Worm (Caenorhabditis elegans) whole organism, young adult: ENCODE measurements around the gene C47E12.10.
A peak's percentile ranks its signal among the peaks of the same experiment; 100 is the strongest.

Source experiments
- B0261.1 ChIP-seq: sonication (generic microtip); optimal IDR thresholded peaks from 2 replicates; lab custom pipeline; 2016; ENCODE audit warnings: mild to moderate bottlenecking, missing genetic modification characterization, moderate library complexity, missing compliant biosample characterization
- C17E4.6 ChIP-seq: fragments of 200-800 bp; sonication (Bioruptor generic); IDR thresholded peaks from 2 replicates; pipeline ENCODE4 v1.3.6; 2022; ENCODE audit warnings: missing genetic modification reagents, missing genetic modification characterization, missing compliant biosample characterization
- D2030.7 ChIP-seq: fragments of 200-800 bp; sonication (Bioruptor generic); IDR thresholded peaks from 2 replicates; pipeline ENCODE4 v1.3.6; 2022; ENCODE audit warnings: missing genetic modification reagents, missing genetic modification characterization, missing compliant biosample characterization
- F10E7.11 ChIP-seq: sonication (generic microtip); optimal IDR thresholded peaks from 2 replicates; lab custom pipeline; 2017; ENCODE audit warnings: mild to moderate bottlenecking, missing genetic modification characterization, moderate library complexity, missing compliant biosample characterization
- F22D6.2 ChIP-seq: sonication (generic microtip); optimal IDR thresholded peaks from 2 replicates; lab custom pipeline; 2016; ENCODE audit warnings: mild to moderate bottlenecking, missing genetic modification characterization, missing compliant biosample characterization
- F23B12.7 ChIP-seq: sonication (generic microtip); optimal IDR thresholded peaks from 2 replicates; lab custom pipeline; 2017; ENCODE audit warnings: missing genetic modification characterization, mild to moderate bottlenecking, missing compliant biosample characterization, antibody characterized with exemption, moderate library complexity; ENCODE audit not compliant: insufficient read depth
- F49E8.2 ChIP-seq: sonication (generic microtip); optimal IDR thresholded peaks from 3 replicates; lab custom pipeline; 2017; ENCODE audit warnings: missing genetic modification characterization, mild to moderate bottlenecking, missing compliant biosample characterization, antibody characterized with exemption, moderate library complexity; ENCODE audit not compliant: insufficient read depth
- K11D2.4 ChIP-seq: fragments of 200-800 bp; sonication (Bioruptor generic); IDR thresholded peaks from 2 replicates; pipeline ENCODE4 v1.3.6; 2022; ENCODE audit warnings: missing genetic modification reagents, missing genetic modification characterization, missing compliant biosample characterization
- Y79H2A.3 ChIP-seq: fragments of 200-800 bp; sonication (Bioruptor generic); conservative IDR thresholded peaks from 2 replicates; pipeline ENCODE4 v1.3.6; 2022; ENCODE audit warnings: missing genetic modification reagents, missing genetic modification characterization, missing compliant biosample characterization
- ZK185.1 ChIP-seq: sonication (generic microtip); optimal IDR thresholded peaks from 2 replicates; lab custom pipeline; 2016; ENCODE audit warnings: mild to moderate bottlenecking, missing genetic modification characterization, missing compliant biosample characterization; ENCODE audit not compliant: poor library complexity, severe bottlenecking
- ama-1 ChIP-seq, 3 experiments: fragments of 150-350 bp in 1 of 3; sonication (generic microtip) in 2 of 3; optimal IDR thresholded peaks; 2 replicates each; lab custom pipeline; 2014 to 2018; ENCODE audit warnings: missing biosample characterization in 2 of 3, missing genetic modification characterization in 2 of 3, missing genetic modification reagents in 2 of 3
- athp-1 ChIP-seq: sonication (generic microtip); optimal IDR thresholded peaks from 2 replicates; lab custom pipeline; 2017; ENCODE audit warnings: mild to moderate bottlenecking, missing genetic modification characterization, missing compliant biosample characterization
- attf-6 ChIP-seq: fragments of 200-800 bp; sonication (Bioruptor generic); IDR thresholded peaks from 2 replicates; pipeline ENCODE4 v1.3.6; 2022; ENCODE audit warnings: missing genetic modification reagents, missing genetic modification characterization, missing compliant biosample characterization
- ccch-3 ChIP-seq: fragments of 200-800 bp; sonication (Bioruptor generic); optimal IDR thresholded peaks from 2 replicates; lab custom pipeline; 2018; ENCODE audit warnings: mild to moderate bottlenecking, missing genetic modification characterization, missing compliant biosample characterization
- chd-7 ChIP-seq: sonication (generic microtip); optimal IDR thresholded peaks from 2 replicates; lab custom pipeline; 2016; ENCODE audit warnings: mild to moderate bottlenecking, missing genetic modification characterization, moderate library complexity, missing compliant biosample characterization
- efl-1 ChIP-seq: fragments of 150-350 bp; optimal IDR thresholded peaks from 2 replicates; lab custom pipeline; 2014; ENCODE audit warnings: missing biosample characterization, missing genetic modification reagents, missing genetic modification characterization
- ekl-4 ChIP-seq: fragments of 200-800 bp; sonication (Bioruptor generic); IDR thresholded peaks from 2 replicates; pipeline ENCODE4 v1.3.6; 2022; ENCODE audit warnings: missing genetic modification reagents, missing genetic modification characterization, missing compliant biosample characterization
- fkh-3 ChIP-seq: sonication (generic microtip); optimal IDR thresholded peaks from 2 replicates; lab custom pipeline; 2016; ENCODE audit warnings: mild to moderate bottlenecking, missing genetic modification characterization, missing compliant biosample characterization
- hmg-1.2 ChIP-seq: fragments of 200-800 bp; sonication (Bioruptor generic); IDR thresholded peaks from 2 replicates; pipeline ENCODE4 v1.3.6; 2022; ENCODE audit warnings: missing genetic modification reagents, missing genetic modification characterization, missing compliant biosample characterization
- hrde-1 ChIP-seq: sonication (generic microtip); optimal IDR thresholded peaks from 2 replicates; lab custom pipeline; 2016; ENCODE audit warnings: missing genetic modification characterization, mild to moderate bottlenecking, missing compliant biosample characterization, moderate library complexity, missing genotype, missing genetic modification reagents, borderline replicate concordance
- lag-1 ChIP-seq: fragments of 200-800 bp; sonication (Bioruptor generic); IDR thresholded peaks from 2 replicates; pipeline ENCODE4 v1.3.6; 2022; ENCODE audit warnings: missing genetic modification reagents, missing genetic modification characterization, missing compliant biosample characterization
- let-607 ChIP-seq, 2 experiments: fragments of 200-800 bp in 1 of 2; sonication (Bioruptor generic) in 1 of 2; sonication (generic microtip) in 1 of 2; optimal IDR thresholded peaks; 2 replicates each; lab custom pipeline; 2016 to 2018; ENCODE audit warnings: mild to moderate bottlenecking in 2 of 2, missing compliant biosample characterization in 2 of 2, missing genetic modification characterization in 2 of 2, moderate library complexity in 2 of 2, missing genotype in 1 of 2
- lin-26 ChIP-seq: fragments of 200-800 bp; sonication (Bioruptor generic); IDR thresholded peaks from 2 replicates; pipeline ENCODE4 v1.3.6; 2022; ENCODE audit warnings: missing genetic modification reagents, missing genetic modification characterization, missing compliant biosample characterization
- lin-40 ChIP-seq: sonication (generic microtip); optimal IDR thresholded peaks from 2 replicates; lab custom pipeline; 2016; ENCODE audit warnings: missing genetic modification characterization, mild to moderate bottlenecking, missing compliant biosample characterization, missing genotype, missing genetic modification reagents
- lin-54 ChIP-seq: fragments of 200-800 bp; sonication (Bioruptor generic); optimal IDR thresholded peaks from 2 replicates; lab custom pipeline; 2018; ENCODE audit warnings: mild to moderate bottlenecking, missing genetic modification characterization, missing compliant biosample characterization
- lsl-1 ChIP-seq: fragments of 200-800 bp; sonication (Bioruptor generic); optimal IDR thresholded peaks from 2 replicates; lab custom pipeline; 2018; ENCODE audit warnings: mild to moderate bottlenecking, missing genetic modification characterization, moderate library complexity, missing compliant biosample characterization
- madf-10 ChIP-seq: sonication (generic microtip); optimal IDR thresholded peaks from 2 replicates; lab custom pipeline; 2016; ENCODE audit warnings: mild to moderate bottlenecking, missing genetic modification characterization, missing compliant biosample characterization
- madf-6 ChIP-seq: fragments of 200-800 bp; sonication (Bioruptor generic); IDR thresholded peaks from 2 replicates; pipeline ENCODE4 v1.3.6; 2022; ENCODE audit warnings: missing genetic modification reagents, missing genetic modification characterization, missing compliant biosample characterization
- madf-8 ChIP-seq: fragments of 200-800 bp; sonication (Bioruptor generic); conservative IDR thresholded peaks from 2 replicates; pipeline ENCODE4 v1.3.6; 2022; ENCODE audit warnings: missing genetic modification reagents, missing genetic modification characterization, missing compliant biosample characterization
- mcd-1 ChIP-seq: fragments of 200-800 bp; sonication (Bioruptor generic); IDR thresholded peaks from 2 replicates; pipeline ENCODE4 v1.3.6; 2022; ENCODE audit warnings: missing genetic modification reagents, missing genetic modification characterization, missing compliant biosample characterization
- mes-4 ChIP-seq: sonication (generic microtip); optimal IDR thresholded peaks from 2 replicates; lab custom pipeline; 2016; ENCODE audit warnings: missing genotype, missing genetic modification characterization, missing compliant biosample characterization
- nhr-80 ChIP-seq: sonication (generic microtip); optimal IDR thresholded peaks from 2 replicates; lab custom pipeline; 2016; ENCODE audit warnings: missing genetic modification characterization, missing compliant biosample characterization
- pbrm-1 ChIP-seq: fragments of 200-800 bp; sonication (Bioruptor generic); IDR thresholded peaks from 2 replicates; pipeline ENCODE4 v1.3.6; 2022; ENCODE audit warnings: missing genetic modification reagents, missing genetic modification characterization, missing compliant biosample characterization
- rcor-1 ChIP-seq: fragments of 200-800 bp; sonication (Bioruptor generic); IDR thresholded peaks from 2 replicates; pipeline ENCODE4 v1.3.6; 2022; ENCODE audit warnings: missing genetic modification reagents, missing genetic modification characterization, missing compliant biosample characterization
- rec-8 ChIP-seq, 2 experiments: sonication (generic microtip); optimal IDR thresholded peaks; 2 replicates each; lab custom pipeline; 2016; ENCODE audit warnings: mild to moderate bottlenecking in 2 of 2, missing genetic modification characterization in 2 of 2, missing genetic modification reagents in 2 of 2, missing genotype in 2 of 2, missing biosample characterization in 1 of 2, missing compliant biosample characterization in 1 of 2, moderate library complexity in 1 of 2
- snpc-1.1 ChIP-seq: sonication (generic microtip); optimal IDR thresholded peaks from 2 replicates; lab custom pipeline; 2017; ENCODE audit warnings: missing genetic modification characterization, mild to moderate bottlenecking, missing compliant biosample characterization, antibody characterized with exemption, moderate library complexity, missing genotype, missing genetic modification reagents; ENCODE audit not compliant: insufficient read depth
- snpc-3.4 ChIP-seq: sonication (generic microtip); optimal IDR thresholded peaks from 2 replicates; lab custom pipeline; 2017; ENCODE audit warnings: missing genetic modification characterization, mild to moderate bottlenecking, missing compliant biosample characterization, antibody characterized with exemption, moderate library complexity, missing genotype, missing genetic modification reagents
- snpc-4 ChIP-seq, 5 experiments: fragments of 150-350 bp in 1 of 5; sonication (generic microtip) in 4 of 5; optimal IDR thresholded peaks; 2 replicates each; lab custom pipeline; 2014 to 2018; ENCODE audit warnings: missing genetic modification characterization in 5 of 5, missing biosample characterization in 3 of 5, antibody characterized with exemption in 2 of 5, mild to moderate bottlenecking in 2 of 5, missing compliant biosample characterization in 2 of 5, missing genotype in 2 of 5, moderate library complexity in 2 of 5, missing genetic modification reagents in 1 of 5
- tbp1 ChIP-seq: fragments of 200-800 bp; sonication (Bioruptor generic); optimal IDR thresholded peaks from 2 replicates; lab custom pipeline; 2018; ENCODE audit warnings: mild to moderate bottlenecking, missing genetic modification characterization, missing compliant biosample characterization
- tbx-9 ChIP-seq: sonication (generic microtip); optimal IDR thresholded peaks from 2 replicates; lab custom pipeline; 2016; ENCODE audit warnings: borderline replicate concordance, missing genetic modification characterization, inconsistent platforms, missing compliant biosample characterization
- tlf-1 ChIP-seq: fragments of 200-800 bp; sonication (Bioruptor generic); optimal IDR thresholded peaks from 2 replicates; lab custom pipeline; 2018; ENCODE audit warnings: mild to moderate bottlenecking, missing genetic modification characterization, missing compliant biosample characterization
- unc-130 ChIP-seq: sonication (generic microtip); optimal IDR thresholded peaks from 2 replicates; lab custom pipeline; 2016; ENCODE audit warnings: missing genetic modification reagents, missing genetic modification characterization, missing compliant biosample characterization
- zim-3 ChIP-seq: sonication (generic microtip); optimal IDR thresholded peaks from 2 replicates; lab custom pipeline; 2017; ENCODE audit warnings: mild to moderate bottlenecking, missing genetic modification characterization, moderate library complexity, missing compliant biosample characterization
- ztf-25 ChIP-seq: fragments of 200-800 bp; sonication (Bioruptor generic); IDR thresholded peaks from 2 replicates; pipeline ENCODE4 v1.3.6; 2022; ENCODE audit warnings: missing genetic modification reagents, missing genetic modification characterization, missing compliant biosample characterization
- ztf-28 ChIP-seq: fragments of 200-800 bp; sonication (Bioruptor generic); IDR thresholded peaks from 2 replicates; pipeline ENCODE4 v1.3.6; 2022; ENCODE audit warnings: missing genetic modification reagents, missing genetic modification characterization, missing compliant biosample characterization

The C47E12.10 gene

DNA sequence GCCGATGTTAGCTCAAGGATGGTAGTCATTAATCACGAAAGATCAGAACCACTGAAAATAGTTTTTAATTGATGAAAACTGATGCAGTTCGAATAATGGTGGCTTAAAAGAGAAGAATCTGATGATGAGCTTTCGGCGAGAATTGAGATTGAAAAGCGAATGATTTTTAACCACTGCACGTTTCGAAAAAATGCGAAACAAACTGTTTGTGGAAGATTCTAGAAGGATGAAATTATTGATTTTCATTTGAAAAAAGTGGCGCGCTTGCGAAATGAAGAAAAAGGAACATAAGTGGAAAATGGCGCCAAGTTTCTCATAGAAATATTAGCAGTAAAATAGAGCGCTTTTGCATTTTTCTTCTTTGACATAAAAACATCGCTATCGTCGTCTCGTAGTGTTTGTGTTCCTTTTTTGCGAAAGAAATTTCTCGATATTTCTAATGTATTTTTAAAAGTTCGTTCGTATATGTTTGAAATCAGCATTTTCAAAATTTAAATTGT lies 22.3 kb downstream of the C47E12.10 start, which contains the start of gene uba-1 (continued):
- no peak for TF ChIP-seq ccch-3
- peak; percentile 94 for TF ChIP-seq efl-1
- peak; percentile 53 for TF ChIP-seq athp-1 (tag; lab: Kevin White, UChicago)
- peak; percentile 58; the same call in 1 of the 2 replicates for TF ChIP-seq mcd-1 (GFP tag; lab: Robert Waterston, UW)
- TF ChIP-seq F49E8.2 (tag; lab: Kevin White, UChicago) = peak; percentile 53
- TF ChIP-seq D2030.7 = peak; percentile 68
- TF ChIP-seq madf-6 (GFP tag; lab: Robert Waterston, UW) = peak; percentile 94
- TF ChIP-seq madf-10 (tag; lab: Kevin White, UChicago) = peak; percentile 53
- peak; percentile 36 for TF ChIP-seq hrde-1 (tag; lab: Kevin White, UChicago)
- peak; percentile 59 for TF ChIP-seq F23B12.7 (tag; lab: Kevin White, UChicago)
- peak; percentile 42 for TF ChIP-seq tbp1 (GFP tag; lab: Kevin White, UChicago)
- TF ChIP-seq ama-1 (optimal IDR thresholded peaks at IDR 0.05; lab: Kevin White, UChicago) = no peak
- peak; percentile 28 to 37 for TF ChIP-seq ama-1 (GFP tag; optimal IDR thresholded peaks at IDR 0.05; lab: Kevin White, UChicago)
- TF ChIP-seq madf-8 (GFP tag; lab: Robert Waterston, UW) = peak; percentile 90
- TF ChIP-seq nhr-80 (tag; lab: Kevin White, UChicago) = peak; percentile 7
- TF ChIP-seq let-607 (tag; optimal IDR thresholded peaks at IDR 0.05; lab: Kevin White, UChicago) = peak; percentile 24 to 30
- no peak for TF ChIP-seq B0261.1
- no peak for TF ChIP-seq tbx-9 (tag; lab: Kevin White, UChicago)
- peak; percentile 77 for TF ChIP-seq C17E4.6 (GFP tag; lab: Robert Waterston, UW)
- TF ChIP-seq pbrm-1 (GFP tag; lab: Robert Waterston, UW) = peak; percentile 63; the same call in 1 of the 2 replicates
- TF ChIP-seq unc-130 = peak; percentile 55
- peak; percentile 70 for TF ChIP-seq lsl-1 (GFP tag; lab: Kevin White, UChicago)
- peak; percentile 71; the same call in 1 of the 2 replicates for TF ChIP-seq ekl-4 (GFP tag; lab: Robert Waterston, UW)
- peak; percentile 53 for TF ChIP-seq hmg-1.2 (GFP tag; lab: Robert Waterston, UW)
- TF ChIP-seq F22D6.2 (tag; lab: Kevin White, UChicago) = no peak
- TF ChIP-seq mes-4 (tag; lab: Kevin White, UChicago) = no peak
- TF ChIP-seq lin-26 (GFP tag; lab: Robert Waterston, UW) = peak; percentile 11; the same call in 1 of the 2 replicates
- TF ChIP-seq ztf-25 (GFP tag; lab: Robert Waterston, UW) = no peak
- peak; percentile 87 for TF ChIP-seq tlf-1 (GFP tag; lab: Kevin White, UChicago)
- TF ChIP-seq rcor-1 (GFP tag; lab: Robert Waterston, UW) = 0 out of 2 replicates have a peak, but pooled peaks have one; percentile 6
- no peak for TF ChIP-seq Y79H2A.3 (GFP tag; lab: Robert Waterston, UW)
- no peak for TF ChIP-seq F10E7.11
- peak; percentile 31 for TF ChIP-seq lin-40 (tag; lab: Kevin White, UChicago)
- TF ChIP-seq snpc-1.1 (tag; lab: Kevin White, UChicago) = no peak
- peak; percentile 42 for TF ChIP-seq snpc-3.4
- 0 out of 2 replicates have a peak, but pooled peaks have one; percentile 18 for TF ChIP-seq K11D2.4
- peak; percentile 87 for TF ChIP-seq ZK185.1 (tag; lab: Kevin White, UChicago)
- no peak for TF ChIP-seq ztf-28 (GFP tag; lab: Robert Waterston, UW)
- no peak for TF ChIP-seq zim-3
- peak; percentile 79 for TF ChIP-seq lin-54 (GFP tag; lab: Kevin White, UChicago)
- TF ChIP-seq rec-8 (tag; optimal IDR thresholded peaks at IDR 0.05; lab: Kevin White, UChicago) = peak in 1 of 2 experiments; percentile 27
- no peak for TF ChIP-seq fkh-3 (tag; lab: Kevin White, UChicago)
- no peak for TF ChIP-seq lag-1 (GFP tag; lab: Robert Waterston, UW)
- TF ChIP-seq snpc-4 (GFP tag; optimal IDR thresholded peaks at IDR 0.05; lab: Kevin White, UChicago) = no peak
- TF ChIP-seq snpc-4 (tag; optimal IDR thresholded peaks at IDR 0.05; lab: Kevin White, UChicago) = peak; percentile 6 to 50 (median 40)
- peak; percentile 35 for TF ChIP-seq chd-7 (tag; lab: Kevin White, UChicago)
- 0 out of 2 replicates have a peak, but pooled peaks have one; percentile 25 for TF ChIP-seq attf-6
